Fruit fly (Drosophila melanogaster) whole organism, embryonic: ENCODE data around the gene CG34427.
A peak's percentile ranks its signal among the peaks of the same experiment; 100 is the strongest.

Experiments
- B-H1 ChIP-seq: fragments of 200-800 bp; sonication (Bioruptor generic); IDR thresholded peaks from 3 replicates; pipeline ENCODE4 v1.3.6; 2022; ENCODE audit warnings: missing biosample characterization, missing genetic modification characterization
- CG10147 ChIP-seq: fragments of 200-800 bp; sonication (Bioruptor generic); optimal IDR thresholded peaks from 2 replicates; lab custom pipeline; 2019; ENCODE audit warnings: missing biosample characterization, mild to moderate bottlenecking, missing genetic modification characterization, moderate library complexity
- CG1024 ChIP-seq: fragments of 200-800 bp; sonication (Bioruptor generic); IDR thresholded peaks from 2 replicates; pipeline ENCODE4 v1.3.6; 2022; ENCODE audit warnings: missing biosample characterization, missing genetic modification characterization
- CG10979 ChIP-seq: fragments of 200-800 bp; sonication (Bioruptor generic); optimal IDR thresholded peaks from 2 replicates; lab custom pipeline; 2018; ENCODE audit warnings: missing biosample characterization, mild to moderate bottlenecking, missing genetic modification characterization, moderate library complexity
- CG14014 ChIP-seq: fragments of 200-800 bp; sonication (Bioruptor generic); IDR thresholded peaks from 2 replicates; pipeline ENCODE4 v1.3.6; 2022; ENCODE audit warnings: missing biosample characterization, missing genetic modification characterization
- CG14667 ChIP-seq: fragments of 200-800 bp; sonication (Bioruptor generic); IDR thresholded peaks from 2 replicates; pipeline ENCODE4 v1.3.6; 2022; ENCODE audit warnings: missing biosample characterization, missing genetic modification characterization
- CG14860 ChIP-seq: fragments of 200-800 bp; sonication (Bioruptor generic); IDR thresholded peaks from 3 replicates; pipeline ENCODE4 v1.3.6; 2022; ENCODE audit warnings: missing biosample characterization, missing genetic modification characterization; ENCODE audit not compliant: partially characterized antibody
- CG15696 ChIP-seq: fragments of 200-800 bp; sonication (Bioruptor generic); optimal IDR thresholded peaks from 2 replicates; lab custom pipeline; 2019; ENCODE audit warnings: missing biosample characterization, mild to moderate bottlenecking, missing genetic modification characterization, moderate library complexity
- CG16813 ChIP-seq: fragments of 200-800 bp; sonication (Bioruptor generic); IDR thresholded peaks from 3 replicates; pipeline ENCODE4 v1.3.6; 2022; ENCODE audit warnings: missing biosample characterization, missing genetic modification characterization; ENCODE audit not compliant: partially characterized antibody
- CG18599 ChIP-seq: fragments of 200-800 bp; sonication (Bioruptor generic); optimal IDR thresholded peaks from 3 replicates; lab custom pipeline; 2017; ENCODE audit warnings: missing biosample characterization, missing genetic modification characterization, mild to moderate bottlenecking, moderate library complexity, missing genetic modification reagents
- CG2120 ChIP-seq: fragments of 200-800 bp; sonication (Bioruptor generic); optimal IDR thresholded peaks from 3 replicates; lab custom pipeline; 2016; ENCODE audit warnings: missing biosample characterization, missing genetic modification characterization
- CG3281 ChIP-seq: fragments of 200-800 bp; sonication (Bioruptor generic); optimal IDR thresholded peaks from 3 replicates; lab custom pipeline; 2017; ENCODE audit warnings: missing biosample characterization, mild to moderate bottlenecking, missing genetic modification characterization
- CG6254 ChIP-seq: fragments of 200-800 bp; sonication (Bioruptor generic); optimal IDR thresholded peaks from 3 replicates; lab custom pipeline; 2017; ENCODE audit warnings: mild to moderate bottlenecking, missing biosample characterization, missing genetic modification reagents, missing genetic modification characterization
- CG6813 ChIP-seq: fragments of 200-800 bp; sonication (Bioruptor generic); optimal IDR thresholded peaks from 2 replicates; lab custom pipeline; 2017; ENCODE audit warnings: missing biosample characterization, missing genetic modification characterization, mild to moderate bottlenecking, moderate library complexity, missing genetic modification reagents
- CG8281 ChIP-seq: fragments of 200-800 bp; sonication (Bioruptor generic); optimal IDR thresholded peaks from 2 replicates; lab custom pipeline; 2018; ENCODE audit warnings: missing biosample characterization, mild to moderate bottlenecking, missing genetic modification characterization, moderate library complexity
- CG8290 ChIP-seq, 3 experiments: fragments of 200-800 bp; sonication (Bioruptor generic); optimal IDR thresholded peaks; 2 replicates each; lab custom pipeline; 2016 to 2019; ENCODE audit warnings: missing biosample characterization in 3 of 3, missing genetic modification characterization in 3 of 3, mild to moderate bottlenecking in 2 of 3, moderate library complexity in 1 of 3
- CG8944 ChIP-seq: fragments of 200-800 bp; sonication (Bioruptor generic); optimal IDR thresholded peaks from 3 replicates; lab custom pipeline; 2016; ENCODE audit warnings: missing biosample characterization, missing genetic modification characterization
- Dbx ChIP-seq: fragments of 200-800 bp; sonication (Bioruptor generic); IDR thresholded peaks from 3 replicates; pipeline ENCODE4 v1.3.6; 2022; ENCODE audit warnings: missing biosample characterization, missing genetic modification characterization
- Dek ChIP-seq: fragments of 200-800 bp; sonication (Bioruptor generic); optimal IDR thresholded peaks from 3 replicates; lab custom pipeline; 2019; ENCODE audit warnings: missing biosample characterization, mild to moderate bottlenecking, missing genetic modification characterization, moderate library complexity
- Gug ChIP-seq: fragments of 200-800 bp; sonication (Bioruptor generic); IDR thresholded peaks from 4 replicates; pipeline ENCODE4 v1.3.6; 2022; ENCODE audit warnings: missing biosample characterization, missing genetic modification characterization
- H15 ChIP-seq: fragments of 200-800 bp; sonication (Bioruptor generic); IDR thresholded peaks from 3 replicates; pipeline ENCODE4 v1.3.6; 2022; ENCODE audit warnings: missing biosample characterization, missing genetic modification characterization
- H2.0 ChIP-seq: fragments of 200-800 bp; sonication (Bioruptor generic); IDR thresholded peaks from 2 replicates; pipeline ENCODE4 v1.3.6; 2022; ENCODE audit warnings: missing biosample characterization, missing genetic modification characterization
- Med ChIP-seq: fragments of 200-800 bp; sonication (Bioruptor generic); peaks from one replicate; lab custom pipeline; 2016; ENCODE audit warnings: missing biosample characterization, missing genetic modification characterization, mild to moderate bottlenecking, inconsistent platforms, moderate library complexity
- Mrtf ChIP-seq: fragments of 200-800 bp; sonication (Bioruptor generic); IDR thresholded peaks from 3 replicates; pipeline ENCODE4 v1.3.6; 2022; ENCODE audit warnings: missing biosample characterization, missing genetic modification characterization
- NfI ChIP-seq: fragments of 200-800 bp; sonication (Bioruptor generic); optimal IDR thresholded peaks from 3 replicates; lab custom pipeline; 2018; ENCODE audit warnings: missing biosample characterization, mild to moderate bottlenecking, missing genetic modification characterization, moderate library complexity
- PHDP ChIP-seq: fragments of 200-800 bp; sonication (Bioruptor generic); optimal IDR thresholded peaks from 3 replicates; lab custom pipeline; 2018; ENCODE audit warnings: missing biosample characterization, mild to moderate bottlenecking, missing genetic modification characterization, moderate library complexity
- ap ChIP-seq: fragments of 200-800 bp; sonication (Bioruptor generic); IDR thresholded peaks from 2 replicates; pipeline ENCODE4 v1.3.6; 2022; ENCODE audit warnings: missing biosample characterization, missing genetic modification characterization
- bcd ChIP-seq: fragments of 200-800 bp; sonication (Bioruptor generic); optimal IDR thresholded peaks from 2 replicates; lab custom pipeline; 2017; ENCODE audit warnings: missing biosample characterization, mild to moderate bottlenecking, missing genetic modification characterization
- btn ChIP-seq: fragments of 200-800 bp; sonication (Bioruptor generic); optimal IDR thresholded peaks from 2 replicates; lab custom pipeline; 2016; ENCODE audit warnings: missing biosample characterization, missing genetic modification characterization
- chinmo ChIP-seq: fragments of 200-800 bp; sonication (Bioruptor generic); IDR thresholded peaks from 4 replicates; pipeline ENCODE4 v1.3.6; 2022; ENCODE audit warnings: missing biosample characterization, missing genetic modification characterization; ENCODE audit not compliant: partially characterized antibody
- corto ChIP-seq: fragments of 200-800 bp; sonication (Bioruptor generic); optimal IDR thresholded peaks from 2 replicates; lab custom pipeline; 2016; ENCODE audit warnings: missing biosample characterization, mild to moderate bottlenecking, missing genetic modification characterization, moderate library complexity
- dpn ChIP-seq, 2 experiments: fragments of 200-800 bp; sonication (Bioruptor generic); optimal IDR thresholded peaks; 3 replicates each; lab custom pipeline; 2016; ENCODE audit warnings: missing biosample characterization in 2 of 2, missing genetic modification characterization in 2 of 2
- fd3F ChIP-seq: fragments of 200-800 bp; sonication (Bioruptor generic); optimal IDR thresholded peaks from 2 replicates; lab custom pipeline; 2018; ENCODE audit warnings: missing biosample characterization, mild to moderate bottlenecking, missing genetic modification characterization, moderate library complexity
- grn ChIP-seq: fragments of 200-800 bp; sonication (Bioruptor generic); optimal IDR thresholded peaks from 3 replicates; lab custom pipeline; 2017; ENCODE audit warnings: missing biosample characterization, missing genetic modification characterization
- gsb ChIP-seq: fragments of 200-800 bp; sonication (Bioruptor generic); IDR thresholded peaks from 2 replicates; pipeline ENCODE4 v1.3.6; 2022; ENCODE audit warnings: missing biosample characterization, missing genetic modification characterization
- inv ChIP-seq: fragments of 200-800 bp; sonication (Bioruptor generic); IDR thresholded peaks from 2 replicates; pipeline ENCODE4 v1.3.6; 2022; ENCODE audit warnings: missing biosample characterization, missing genetic modification characterization; ENCODE audit not compliant: partially characterized antibody
- klu ChIP-seq: fragments of 200-800 bp; sonication (Bioruptor generic); IDR thresholded peaks from 2 replicates; pipeline ENCODE4 v1.3.6; 2022; ENCODE audit warnings: missing biosample characterization, missing genetic modification characterization
- onecut ChIP-seq: fragments of 200-800 bp; sonication (Bioruptor generic); IDR thresholded peaks from 2 replicates; pipeline ENCODE4 v1.3.6; 2022; ENCODE audit warnings: missing biosample characterization, missing genetic modification characterization
- otp ChIP-seq: fragments of 200-800 bp; sonication (Bioruptor generic); IDR thresholded peaks from 3 replicates; pipeline ENCODE4, ENCODE4 v1.3.6; 2022; ENCODE audit warnings: missing biosample characterization, missing genetic modification characterization
- phol ChIP-seq: fragments of 200-800 bp; sonication (Bioruptor generic); optimal IDR thresholded peaks from 3 replicates; lab custom pipeline; 2018; ENCODE audit warnings: missing biosample characterization, mild to moderate bottlenecking, missing genetic modification characterization, moderate library complexity
- pnt ChIP-seq: fragments of 200-800 bp; sonication (Bioruptor generic); optimal IDR thresholded peaks from 3 replicates; lab custom pipeline; 2016; ENCODE audit warnings: missing biosample characterization, missing genetic modification characterization
- prd ChIP-seq, 3 experiments: fragments of >200 bp in 2 of 3; fragments of 200-800 bp in 1 of 3; sonication (Bioruptor generic) in 1 of 3; optimal IDR thresholded peaks in 2 of 3; IDR thresholded peaks in 1 of 3; 2 replicates in 2 of 3; 3 replicates in 1 of 3; pipeline versions ENCODE4 v1.3.6 to Lab custom; 2017 to 2022; ENCODE audit warnings: missing biosample characterization in 1 of 3, missing genetic modification characterization in 1 of 3
- sens-2 ChIP-seq: fragments of 200-800 bp; sonication (Bioruptor generic); IDR thresholded peaks from 2 replicates; pipeline ENCODE4 v1.3.6; 2022; ENCODE audit warnings: missing biosample characterization, missing genetic modification characterization
- slbo ChIP-seq: fragments of 200-800 bp; sonication (Bioruptor generic); IDR thresholded peaks from 2 replicates; pipeline ENCODE4 v1.3.6; 2022; ENCODE audit warnings: missing biosample characterization, missing genetic modification characterization
- so ChIP-seq: fragments of 200-800 bp; sonication (Bioruptor generic); IDR thresholded peaks from 3 replicates; pipeline ENCODE4 v1.3.6; 2022; ENCODE audit warnings: missing biosample characterization, missing genetic modification characterization
- ssp ChIP-seq: fragments of 200-800 bp; sonication (Bioruptor generic); IDR thresholded peaks from 2 replicates; pipeline ENCODE4 v1.3.6; 2022; ENCODE audit warnings: missing biosample characterization, missing genetic modification characterization
- stc ChIP-seq: fragments of 200-800 bp; sonication (Bioruptor generic); IDR thresholded peaks from 2 replicates; pipeline ENCODE4 v1.3.6; 2022; ENCODE audit warnings: missing biosample characterization, missing genetic modification characterization
- tup ChIP-seq: fragments of 200-800 bp; sonication (Bioruptor generic); optimal IDR thresholded peaks from 2 replicates; lab custom pipeline; 2016; ENCODE audit warnings: missing biosample characterization, mild to moderate bottlenecking, missing genetic modification characterization, moderate library complexity
- usp ChIP-seq: fragments of >200 bp; optimal IDR thresholded peaks from 2 replicates; lab custom pipeline; 2017; ENCODE audit warnings: missing biosample characterization, missing genetic modification characterization

Gene CG34427

dm6 chr3L:8763037-8763454 is 41.5 kb upstream of the CG34427 start (continued):
- TF ChIP-seq CG18599 (GFP tag; lab: Kevin White, UChicago) (peak; percentile 27), NfI (GFP tag; lab: Kevin White, UChicago) (peak; percentile 64), inv (GFP tag; lab: Robert Waterston, UW) (no peak), CG8944 (GFP tag; lab: Kevin White, UChicago) (peak; percentile 28), corto (no peak), CG10979 (no peak), so (GFP tag; lab: Robert Waterston, UW) (peak; percentile 64), Mrtf (GFP tag; lab: Robert Waterston, UW) (peak; percentile 72; the same call in 2 of the 3 replicates), btn (GFP tag; lab: Kevin White, UChicago) (no peak), Gug (peak; percentile 19; the same call in 1 of the 4 replicates), CG6254 (no peak), klu (no peak), sens-2 (GFP tag; lab: Robert Waterston, UW) (no peak), CG14667 (0 out of 2 replicates have a peak, but pooled peaks have one; percentile 19), PHDP (peak; percentile 43), bcd (GFP tag; lab: Kevin White, UChicago) (peak; percentile 49), CG3281 (GFP tag; lab: Kevin White, UChicago) (no peak), chinmo (GFP tag; lab: Robert Waterston, UW) (peak; percentile 94; the same call in 3 of the 4 replicates), ap (GFP tag; lab: Robert Waterston, UW) (peak; percentile 38; the same call in 1 of the 2 replicates), Dek (tag; lab: Kevin White, UChicago) (no peak), usp (GFP tag; lab: Kevin White, UChicago) (no peak), B-H1 (peak; percentile 32; the same call in 2 of the 3 replicates), onecut (0 out of 2 replicates have a peak, but pooled peaks have one; percentile 3), CG16813 (GFP tag; lab: Robert Waterston, UW) (peak; percentile 40; the same call in 1 of the 3 replicates), fd3F (GFP tag; lab: Kevin White, UChicago) (peak; percentile 48), CG14860 (peak; percentile 57; the same call in 2 of the 3 replicates), Dbx (GFP tag; lab: Robert Waterston, UW) (0 out of 3 replicates have a peak, but pooled peaks have one; percentile 32), CG14014 (peak; percentile 54; the same call in 1 of the 2 replicates), tup (GFP tag; lab: Kevin White, UChicago) (no peak), dpn (GFP tag; optimal IDR thresholded peaks at IDR 0.05; lab: Kevin White, UChicago) (peak in 1 of 2 experiments; percentile 53), stc (GFP tag; lab: Robert Waterston, UW) (peak; percentile 67; the same call in 1 of the 2 replicates), prd (optimal IDR thresholded peaks at IDR 0.05; lab: Kevin White, UChicago) (no peak), prd (GFP tag; IDR thresholded peaks at IDR 0.05; lab: Robert Waterston, UW) (peak; percentile 52; the same call in 1 of the 3 replicates), CG1024 (GFP tag; lab: Robert Waterston, UW) (no peak), CG6813 (GFP tag; lab: Kevin White, UChicago) (no peak), otp (GFP tag; lab: Robert Waterston, UW) (no peak), H15 (peak; percentile 56; the same call in 1 of the 3 replicates), grn (GFP tag; lab: Kevin White, UChicago) (peak; percentile 11), CG8290 (GFP tag; optimal IDR thresholded peaks at IDR 0.05; lab: Kevin White, UChicago) (no peak), CG8290 (tag; optimal IDR thresholded peaks at IDR 0.05; lab: Kevin White, UChicago) (peak in 1 of 2 experiments; percentile 31), ssp (peak; percentile 43), H2.0 (GFP tag; lab: Robert Waterston, UW) (peak; percentile 62), CG15696 (tag; lab: Kevin White, UChicago) (no peak), phol (tag; lab: Kevin White, UChicago) (peak; percentile 4), pnt (no peak), gsb (GFP tag; lab: Robert Waterston, UW) (peak; percentile 54; the same call in 1 of the 2 replicates), CG2120 (GFP tag; lab: Kevin White, UChicago) (peak; percentile 71), slbo (GFP tag; lab: Robert Waterston, UW) (peak; percentile 74), Med (peak; percentile 54), CG10147 (GFP tag; lab: Kevin White, UChicago) (no peak), CG8281 (no peak)
